Worm (Caenorhabditis elegans): ENCODE data around the gene F57H12.6.

Gene F57H12.6

DNA sequence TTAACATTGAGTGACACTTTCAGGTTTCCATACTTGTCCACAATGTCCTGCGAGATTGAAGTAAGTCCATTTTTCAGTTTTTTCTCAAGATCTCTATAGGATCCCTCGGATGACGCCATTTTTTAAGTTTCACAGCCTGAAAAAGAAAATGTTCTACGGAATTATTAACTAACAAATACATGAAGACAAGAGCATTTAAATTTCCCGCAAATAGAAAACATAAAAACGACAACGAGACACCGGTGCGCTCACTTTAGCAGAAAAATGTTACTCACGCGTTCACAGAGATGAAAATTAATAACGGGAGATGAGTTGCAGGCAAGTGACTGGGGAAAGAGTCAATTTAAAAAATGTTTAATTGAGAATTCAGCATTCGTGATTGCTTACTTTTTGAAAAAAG, 29.7 kb downstream of the F57H12.6 start, which contains the start of gene czw-1:
Gene czw-1, minus strand, starts transcription at position 369 of the 400 bp plus-strand sequence.
- TF ChIP-seq dsc-1 (tag; optimal IDR thresholded peaks at IDR 0.05) (no peak), lin-35 (GFP tag; optimal IDR thresholded peaks at IDR 0.05) (peak in 1 of 2 experiments; percentile 61), irx-1 (tag; optimal IDR thresholded peaks at IDR 0.05) (no peak), efl-1 (optimal IDR thresholded peaks at IDR 0.05) (no peak), efl-1 (GFP tag; optimal IDR thresholded peaks at IDR 0.05 in 1 of 2) (peak; percentile 52 to 97), isw-1 (GFP tag; IDR thresholded peaks at IDR 0.05) (no peak), dpl-1 (GFP tag; optimal IDR thresholded peaks at IDR 0.05) (peak in 2 of 3 experiments; percentile 36 to 49), blmp-1 (tag; optimal IDR thresholded peaks at IDR 0.05) (no peak)

DNA sequence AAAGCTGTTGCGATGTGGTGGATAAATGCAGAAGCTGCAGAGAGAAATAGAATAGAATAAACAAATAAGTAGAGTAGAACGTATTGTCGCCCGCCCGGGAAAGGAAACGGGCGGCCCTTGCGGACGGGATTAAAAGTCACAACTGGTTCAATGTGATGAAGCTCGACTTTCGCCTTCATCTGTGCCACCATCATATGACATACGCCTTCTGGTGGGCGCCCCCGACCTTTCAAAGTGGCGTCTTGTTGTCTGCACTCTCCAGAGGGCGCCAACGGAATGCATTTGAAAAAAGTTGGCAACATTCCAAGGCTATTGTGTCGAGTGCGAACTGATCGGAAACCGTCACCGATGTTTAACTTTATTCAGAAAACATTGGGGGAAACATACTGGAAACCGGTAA, 32.8 kb downstream of the F57H12.6 start:
- TF ChIP-seq Y116A8C.19 (tag; optimal IDR thresholded peaks at IDR 0.05; ENCODE audit: borderline replicate concordance) = no peak
- TF ChIP-seq C04F5.9 (tag; optimal IDR thresholded peaks at IDR 0.05) = no peak
- peak; percentile 10 to 51 (median 23) for TF ChIP-seq dpl-1 (GFP tag; optimal IDR thresholded peaks at IDR 0.05)
- TF ChIP-seq lin-13 (GFP tag; optimal IDR thresholded peaks at IDR 0.05) = no peak
- peak; percentile 66 for TF ChIP-seq lin-14 (GFP tag; optimal IDR thresholded peaks at IDR 0.05)
- TF ChIP-seq efl-1 (optimal IDR thresholded peaks at IDR 0.05) = peak in 1 of 2 experiments; percentile 22
- TF ChIP-seq efl-1 (GFP tag; optimal IDR thresholded peaks at IDR 0.05 in 1 of 2) = peak; percentile 33 to 39
- peak; percentile 29 for TF ChIP-seq snu-23 (GFP tag; optimal IDR thresholded peaks at IDR 0.05)
- no peak for TF ChIP-seq mab-9 (GFP tag; IDR thresholded peaks at IDR 0.05)
- TF ChIP-seq lsy-2 (tag; optimal IDR thresholded peaks at IDR 0.05) = peak in 1 of 2 experiments; percentile 27
- no peak for TF ChIP-seq ztf-4 (tag; optimal IDR thresholded peaks at IDR 0.05)
- TF ChIP-seq lin-35 (GFP tag; optimal IDR thresholded peaks at IDR 0.05) = peak in 1 of 2 experiments; percentile 40
- TF ChIP-seq nhr-20 (tag; optimal IDR thresholded peaks at IDR 0.05) = peak; percentile 16
- peak; percentile 75 for TF ChIP-seq blmp-1 (tag; optimal IDR thresholded peaks at IDR 0.05)
- TF ChIP-seq nhr-71 (tag; optimal IDR thresholded peaks at IDR 0.05) = peak; percentile 13
- peak; percentile 9 for TF ChIP-seq nhr-85 (tag)

- TF ChIP-seq efl-1 (optimal IDR thresholded peaks at IDR 0.05) = no peak
- peak in 1 of 2 experiments; percentile 61 for TF ChIP-seq efl-1 (GFP tag; optimal IDR thresholded peaks at IDR 0.05 in 1 of 2)
- no peak for TF ChIP-seq fkh-8 (tag; optimal IDR thresholded peaks at IDR 0.05)
- TF ChIP-seq aly-2 (tag; optimal IDR thresholded peaks at IDR 0.05) = no peak
Measured at ce11 chrIV:7940919-7941318, 35.2 kb downstream of the F57H12.6 start, which contains the start of gene exc-9. Gene exc-9, minus strand, starts transcription at chrIV:7941019.

ce11 chrIV:7938834-7939233, 37.3 kb downstream of the F57H12.6 start, which contains the start of gene F20D12.7:
Gene F20D12.7, minus strand, starts transcription at chrIV:7938934.
- no peak for TF ChIP-seq fkh-10 (GFP tag; optimal IDR thresholded peaks at IDR 0.05)
- TF ChIP-seq dsc-1 (tag; optimal IDR thresholded peaks at IDR 0.05) = peak; percentile 67

DNA sequence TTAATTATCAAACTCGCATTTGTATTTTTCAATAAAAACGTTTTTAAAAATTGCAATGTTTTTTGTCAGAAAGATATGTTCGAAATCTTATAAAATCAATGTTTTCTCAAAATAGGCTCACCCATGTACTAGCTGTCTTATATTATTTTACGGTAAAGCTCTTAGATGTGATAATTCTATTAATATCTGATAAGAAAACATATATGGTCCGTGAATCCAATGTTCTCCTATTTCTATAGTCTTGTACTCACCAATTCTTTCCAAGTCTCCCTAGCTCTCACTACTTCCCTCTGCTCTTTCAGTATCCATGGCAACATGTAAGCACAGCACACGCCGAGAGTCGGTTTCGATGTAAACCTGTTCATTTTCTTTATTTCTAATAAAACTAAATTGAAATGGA, 42.4 kb downstream of the F57H12.6 start, which contains the start of gene bbs-2:
Gene bbs-2, plus strand, starts transcription at position 301 of the 400 bp plus-strand sequence.
- TF ChIP-seq lin-14 (GFP tag; optimal IDR thresholded peaks at IDR 0.05) (no peak), nhr-71 (tag; optimal IDR thresholded peaks at IDR 0.05) (no peak), zip-4 (GFP tag; optimal IDR thresholded peaks at IDR 0.05) (no peak), lin-13 (GFP tag; optimal IDR thresholded peaks at IDR 0.05) (no peak)

- TF ChIP-seq C34B4.2 (tag; optimal IDR thresholded peaks at IDR 0.05) (no peak), sptf-1 (tag; optimal IDR thresholded peaks at IDR 0.05) (no peak), snu-23 (GFP tag; optimal IDR thresholded peaks at IDR 0.05) (no peak), ceh-88 (GFP tag; IDR thresholded peaks at IDR 0.05) (no peak), unc-98 (GFP tag; IDR thresholded peaks at IDR 0.05) (no peak), mef-2 (tag; optimal IDR thresholded peaks at IDR 0.05) (no peak), ceh-82 (tag; optimal IDR thresholded peaks at IDR 0.05) (no peak), swsn-7 (tag; optimal IDR thresholded peaks at IDR 0.05) (no peak), rnt-1 (tag; optimal IDR thresholded peaks at IDR 0.05) (no peak), nhr-19 (GFP tag; conservative IDR thresholded peaks at IDR 0.05) (no peak), ztf-11 (tag; optimal IDR thresholded peaks at IDR 0.05) (no peak), fos-1 (tag; optimal IDR thresholded peaks at IDR 0.05) (no peak), lin-14 (GFP tag; optimal IDR thresholded peaks at IDR 0.05) (no peak), egl-27 (tag; optimal IDR thresholded peaks at IDR 0.05) (no peak)
Measured at ce11 chrIV:7931873-7932272, 44.2 kb downstream of the F57H12.6 start.

Data from whole organism, L1 larva.